Worm (Caenorhabditis elegans) whole organism, L4 larva: ENCODE results near the gene F10C2.4.

Experiments used
- D1046.2 ChIP-seq: fragments of 200-800 bp; sonication (Bioruptor generic); IDR thresholded peaks from 2 replicates; pipeline ENCODE4 v1.3.6; 2022; ENCODE audit warnings: missing genetic modification characterization, missing compliant biosample characterization
- F49E8.2 ChIP-seq: sonication (generic microtip); optimal IDR thresholded peaks from 2 replicates; lab custom pipeline; 2016; ENCODE audit warnings: missing compliant biosample characterization, mild to moderate bottlenecking, missing genetic modification characterization, borderline replicate concordance
- R02D3.7 ChIP-seq: fragments of 150-350 bp; sonication (generic microtip); optimal IDR thresholded peaks from 3 replicates; lab custom pipeline; 2014; ENCODE audit warnings: missing biosample characterization, missing genetic modification characterization
- T26A8.4 ChIP-seq: fragments of 200-800 bp; sonication (Bioruptor generic); IDR thresholded peaks from 2 replicates; pipeline ENCODE4 v1.3.6; 2022; ENCODE audit warnings: missing genetic modification characterization, missing compliant biosample characterization
- Y105C5A.15 ChIP-seq: fragments of 200-800 bp; sonication (Bioruptor generic); IDR thresholded peaks from 2 replicates; pipeline ENCODE4 v1.3.6; 2022; ENCODE audit warnings: missing genetic modification characterization, missing compliant biosample characterization
- Y75B8A.6 ChIP-seq: fragments of 200-800 bp; sonication (Bioruptor generic); IDR thresholded peaks from 2 replicates; pipeline ENCODE4 v1.3.6; 2022; ENCODE audit warnings: missing genetic modification reagents, missing genetic modification characterization, missing compliant biosample characterization
- ceh-44 ChIP-seq: fragments of 200-800 bp; sonication (Bioruptor generic); IDR thresholded peaks from 2 replicates; pipeline ENCODE4 v1.3.6; 2022; ENCODE audit warnings: missing genetic modification reagents, missing genetic modification characterization, missing compliant biosample characterization
- ces-1 ChIP-seq: fragments of 150-350 bp; sonication (generic microtip); optimal IDR thresholded peaks from 4 replicates; lab custom pipeline; 2014; ENCODE audit warnings: missing biosample characterization, missing genetic modification reagents, missing genetic modification characterization
- daf-16 ChIP-seq, 3 experiments: sonication (generic microtip); optimal IDR thresholded peaks; 2 replicates each; lab custom pipeline; 2016 to 2017; ENCODE audit warnings: missing genetic modification characterization in 3 of 3, missing genetic modification reagents in 3 of 3, mild to moderate bottlenecking in 2 of 3, missing compliant biosample characterization in 2 of 3, missing biosample characterization in 1 of 3, moderate library complexity in 1 of 3
- daf-19 ChIP-seq: fragments of 200-800 bp; sonication (Bioruptor generic); conservative IDR thresholded peaks from 2 replicates; pipeline ENCODE4 v1.3.6; 2022; ENCODE audit warnings: missing genetic modification characterization, missing compliant biosample characterization
- dmd-6 ChIP-seq: fragments of 200-800 bp; sonication (Bioruptor generic); IDR thresholded peaks from 2 replicates; pipeline ENCODE4 v1.3.6; 2022; ENCODE audit warnings: missing genetic modification reagents, missing genetic modification characterization, missing compliant biosample characterization
- dpl-1 ChIP-seq: fragments of 150-350 bp; optimal IDR thresholded peaks from 2 replicates; lab custom pipeline; 2014; ENCODE audit warnings: missing biosample characterization, missing genetic modification reagents, missing genetic modification characterization
- dve-1 ChIP-seq: sonication (generic microtip); optimal IDR thresholded peaks from 2 replicates; lab custom pipeline; 2017; ENCODE audit warnings: antibody characterized with exemption, mild to moderate bottlenecking, missing genetic modification characterization, missing compliant biosample characterization; ENCODE audit not compliant: insufficient read depth
- egl-27 ChIP-seq: sonication (generic microtip); optimal IDR thresholded peaks from 3 replicates; lab custom pipeline; 2017; ENCODE audit warnings: missing biosample characterization, missing genetic modification reagents, missing genetic modification characterization
- fkh-10 ChIP-seq: fragments of 150-350 bp; optimal IDR thresholded peaks from 2 replicates; lab custom pipeline; 2014; ENCODE audit warnings: missing biosample characterization, missing genetic modification reagents, missing genetic modification characterization
- hlh-11 ChIP-seq: fragments of 200-800 bp; sonication (Bioruptor generic); optimal IDR thresholded peaks from 2 replicates; lab custom pipeline; 2018; ENCODE audit warnings: mild to moderate bottlenecking, missing genetic modification characterization, missing compliant biosample characterization
- hlh-30 ChIP-seq: sonication (generic microtip); optimal IDR thresholded peaks from 2 replicates; lab custom pipeline; 2017; ENCODE audit warnings: antibody characterized with exemption, mild to moderate bottlenecking, missing genetic modification characterization, missing compliant biosample characterization; ENCODE audit not compliant: insufficient read depth
- lin-1 ChIP-seq: fragments of 200-800 bp; sonication (Bioruptor generic); IDR thresholded peaks from 2 replicates; pipeline ENCODE4 v1.3.6; 2022; ENCODE audit warnings: missing genetic modification reagents, missing genetic modification characterization, missing compliant biosample characterization
- lin-13 ChIP-seq: fragments of 150-350 bp; optimal IDR thresholded peaks from 2 replicates; lab custom pipeline; 2014; ENCODE audit warnings: missing biosample characterization, missing genetic modification reagents, missing genetic modification characterization
- madf-9 ChIP-seq: fragments of 200-800 bp; sonication (Bioruptor generic); conservative IDR thresholded peaks from 2 replicates; pipeline ENCODE4 v1.3.6; 2022; ENCODE audit warnings: missing genetic modification reagents, missing genetic modification characterization, missing compliant biosample characterization
- mdl-1 ChIP-seq, 2 experiments: fragments of 150-350 bp in 1 of 2; sonication (generic microtip) in 1 of 2; optimal IDR thresholded peaks; 2 replicates each; lab custom pipeline; 2014 to 2017; ENCODE audit warnings: missing biosample characterization in 2 of 2, missing genetic modification characterization in 2 of 2
- mdt-29 ChIP-seq: fragments of 200-800 bp; sonication (Bioruptor generic); IDR thresholded peaks from 2 replicates; pipeline ENCODE4 v1.3.6; 2022; ENCODE audit warnings: missing genetic modification reagents, missing genetic modification characterization, missing compliant biosample characterization
- mep-1 ChIP-seq: fragments of 150-350 bp; sonication (generic microtip); optimal IDR thresholded peaks from 3 replicates; lab custom pipeline; 2014; ENCODE audit warnings: missing biosample characterization, missing genetic modification characterization
- mxl-3 ChIP-seq: fragments of 200-800 bp; sonication (Bioruptor generic); optimal IDR thresholded peaks from 2 replicates; lab custom pipeline; 2018; ENCODE audit warnings: mild to moderate bottlenecking, missing genetic modification characterization, missing compliant biosample characterization
- nhr-10 ChIP-seq: fragments of 150-350 bp; optimal IDR thresholded peaks from 2 replicates; lab custom pipeline; 2014; ENCODE audit warnings: missing biosample characterization, missing genetic modification characterization
- nhr-102 ChIP-seq: sonication (generic microtip); optimal IDR thresholded peaks from 2 replicates; lab custom pipeline; 2016; ENCODE audit warnings: mild to moderate bottlenecking, missing genetic modification characterization, moderate library complexity, missing compliant biosample characterization
- nhr-111 ChIP-seq: fragments of 200-800 bp; sonication (Bioruptor generic); optimal IDR thresholded peaks from 2 replicates; lab custom pipeline; 2018; ENCODE audit warnings: mild to moderate bottlenecking, missing genetic modification characterization, missing compliant biosample characterization
- nhr-237 ChIP-seq: sonication (generic microtip); optimal IDR thresholded peaks from 2 replicates; lab custom pipeline; 2017; ENCODE audit warnings: missing biosample characterization, missing genetic modification characterization
- nhr-28 ChIP-seq: fragments of 150-350 bp; optimal IDR thresholded peaks from 2 replicates; lab custom pipeline; 2014; ENCODE audit warnings: missing biosample characterization, missing genetic modification characterization
- nhr-6 ChIP-seq: fragments of 150-350 bp; optimal IDR thresholded peaks from 2 replicates; lab custom pipeline; 2014; ENCODE audit warnings: missing biosample characterization, missing genetic modification characterization
- nhr-76 ChIP-seq: fragments of 150-350 bp; optimal IDR thresholded peaks from 2 replicates; lab custom pipeline; 2014; ENCODE audit warnings: missing biosample characterization, missing genetic modification characterization
- nhr-77 ChIP-seq: fragments of 150-350 bp; optimal IDR thresholded peaks from 2 replicates; lab custom pipeline; 2014; ENCODE audit warnings: missing biosample characterization, missing genetic modification characterization
- pqm-1 ChIP-seq: sonication (generic microtip); optimal IDR thresholded peaks from 2 replicates; lab custom pipeline; 2017; ENCODE audit warnings: missing biosample characterization, missing genetic modification characterization
- saeg-2 ChIP-seq: fragments of 200-800 bp; sonication (Bioruptor generic); IDR thresholded peaks from 2 replicates; pipeline ENCODE4 v1.3.6; 2022; ENCODE audit warnings: missing genetic modification reagents, missing genetic modification characterization, missing compliant biosample characterization
- snpc-1.2 ChIP-seq: fragments of 200-800 bp; sonication (Bioruptor generic); IDR thresholded peaks from 2 replicates; pipeline ENCODE4 v1.3.6; 2022; ENCODE audit warnings: missing genetic modification reagents, missing genetic modification characterization, missing compliant biosample characterization
- unc-39 ChIP-seq: sonication (generic microtip); optimal IDR thresholded peaks from 2 replicates; lab custom pipeline; 2017; ENCODE audit warnings: missing biosample characterization, missing genetic modification characterization
- unc-62 ChIP-seq, 3 experiments: fragments of 150-350 bp in 1 of 3; sonication (generic microtip); optimal IDR thresholded peaks in 2 of 3; peaks in 1 of 3; 1 replicate in 1 of 3; 2 replicates in 2 of 3; lab custom pipeline; 2014 to 2017; ENCODE audit warnings: missing biosample characterization in 3 of 3, missing genetic modification characterization in 3 of 3, missing genetic modification reagents in 3 of 3, missing genotype in 1 of 3
- zfp-3 ChIP-seq: fragments of 200-800 bp; sonication (Bioruptor generic); conservative IDR thresholded peaks from 2 replicates; pipeline ENCODE4 v1.3.6; 2022; ENCODE audit warnings: missing genetic modification reagents, missing genetic modification characterization, missing compliant biosample characterization
- zip-11 ChIP-seq: fragments of 200-800 bp; sonication (Bioruptor generic); IDR thresholded peaks from 2 replicates; pipeline ENCODE4 v1.3.6; 2022; ENCODE audit warnings: missing genetic modification characterization, missing compliant biosample characterization
- ztf-11 ChIP-seq: fragments of 150-350 bp; optimal IDR thresholded peaks from 2 replicates; lab custom pipeline; 2014; ENCODE audit warnings: missing biosample characterization, missing genetic modification characterization

The F10C2.4 gene

DNA sequence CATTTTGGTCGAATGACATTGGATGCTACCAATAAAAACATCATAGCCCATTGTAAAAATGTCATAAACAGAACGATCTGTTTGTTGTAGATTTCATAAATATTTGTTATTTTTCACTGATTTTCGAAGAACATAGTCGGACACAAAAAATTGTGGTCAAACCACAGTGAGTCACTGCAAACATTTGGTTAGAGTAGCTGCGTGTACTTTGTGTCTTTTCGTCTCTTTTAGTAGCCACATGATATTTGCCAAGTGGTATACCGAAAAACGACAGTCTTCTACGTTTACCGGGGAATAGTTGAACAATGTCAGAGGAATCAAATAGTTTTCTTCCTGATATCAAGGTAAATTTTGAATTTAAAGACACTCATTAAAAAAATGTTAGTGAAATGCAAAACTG is 50.4 kb downstream of the F10C2.4 start, which contains the start of gene nhr-206:
Gene nhr-206 (plus strand): TSS at position 248 of the 400 bp plus-strand sequence.
- peak; percentile 52 for TF ChIP-seq hlh-30 (tag; lab: Kevin White, UChicago)
- no peak for TF ChIP-seq nhr-76 (tag; lab: Kevin White, UChicago)
- TF ChIP-seq mxl-3: peak; percentile 11
- no peak for TF ChIP-seq nhr-111 (GFP tag; lab: Kevin White, UChicago)
- TF ChIP-seq mdt-29: no peak
- TF ChIP-seq unc-62 (GFP tag; optimal IDR thresholded peaks at IDR 0.05 in 1 of 2; lab: Kevin White, UChicago): peak in 1 of 2 experiments; percentile 98
- no peak for TF ChIP-seq unc-62 (tag; optimal IDR thresholded peaks at IDR 0.05; lab: Kevin White, UChicago)
- TF ChIP-seq T26A8.4 (GFP tag; lab: Robert Waterston, UW): no peak
- peak in 1 of 2 experiments; percentile 61 for TF ChIP-seq mdl-1 (tag; optimal IDR thresholded peaks at IDR 0.05; lab: Kevin White, UChicago)
- no peak for TF ChIP-seq D1046.2 (GFP tag; lab: Robert Waterston, UW)
- no peak for TF ChIP-seq ces-1 (GFP tag; lab: Kevin White, UChicago)
- peak; percentile 40 for TF ChIP-seq nhr-102 (tag; lab: Kevin White, UChicago)
- TF ChIP-seq ceh-44: no peak
- TF ChIP-seq mep-1: peak; percentile 44
- peak; percentile 63 for TF ChIP-seq hlh-11
- TF ChIP-seq fkh-10 (GFP tag; lab: Kevin White, UChicago): no peak
- no peak for TF ChIP-seq madf-9 (GFP tag; lab: Robert Waterston, UW)
- TF ChIP-seq ztf-11 (tag; lab: Kevin White, UChicago): no peak
- peak; percentile 42 for TF ChIP-seq nhr-77 (tag; lab: Kevin White, UChicago)
- TF ChIP-seq R02D3.7 (tag; lab: Kevin White, UChicago): no peak
- peak; percentile 51 for TF ChIP-seq dve-1
- no peak for TF ChIP-seq nhr-10 (tag; lab: Kevin White, UChicago)
- no peak for TF ChIP-seq egl-27 (tag; lab: Kevin White, UChicago)
- TF ChIP-seq dpl-1 (GFP tag; lab: Kevin White, UChicago): no peak
- TF ChIP-seq saeg-2 (GFP tag; lab: Robert Waterston, UW): no peak
- no peak for TF ChIP-seq daf-19 (GFP tag; lab: Robert Waterston, UW)
- peak; percentile 79 for TF ChIP-seq nhr-6
- no peak for TF ChIP-seq nhr-237 (tag; lab: Kevin White, UChicago)
- TF ChIP-seq daf-16 (GFP tag; optimal IDR thresholded peaks at IDR 0.05; lab: Kevin White, UChicago): no peak
- TF ChIP-seq daf-16 (tag; optimal IDR thresholded peaks at IDR 0.05; lab: Kevin White, UChicago): peak; percentile 84
- no peak for TF ChIP-seq snpc-1.2
- no peak for TF ChIP-seq unc-39 (tag; lab: Kevin White, UChicago)
- TF ChIP-seq dmd-6 (GFP tag; lab: Robert Waterston, UW): peak; percentile 74
- peak; percentile 98 for TF ChIP-seq nhr-28 (tag; lab: Kevin White, UChicago)
- TF ChIP-seq pqm-1: peak; percentile 52
- TF ChIP-seq F49E8.2 (tag; lab: Kevin White, UChicago): no peak

DNA sequence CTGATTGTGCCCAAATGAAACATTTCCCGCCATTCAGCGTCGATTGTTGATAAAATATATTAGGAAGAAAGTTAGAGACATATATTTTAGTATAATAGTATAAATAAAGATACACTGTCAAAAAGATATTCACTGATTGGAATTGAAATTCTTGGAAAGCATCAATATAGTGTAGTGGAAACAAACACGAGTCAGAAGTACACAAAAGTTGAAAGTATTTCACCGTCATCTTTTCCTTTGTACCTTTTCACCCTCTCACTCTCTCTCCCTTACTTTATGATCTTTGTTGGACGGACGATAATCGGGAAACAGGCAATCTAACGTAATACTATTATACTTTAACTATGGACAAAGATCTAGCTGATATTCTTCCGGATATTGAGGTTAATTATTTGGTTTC is 52.7 kb downstream of the F10C2.4 start, which contains the start of gene nhr-208:
Gene nhr-208 (plus strand): TSS at position 288 of the 400 bp plus-strand sequence.
- TF ChIP-seq zip-11: no peak
- no peak for TF ChIP-seq madf-9 (GFP tag; lab: Robert Waterston, UW)
- no peak for TF ChIP-seq daf-16 (GFP tag; optimal IDR thresholded peaks at IDR 0.05; lab: Kevin White, UChicago)
- TF ChIP-seq daf-16 (tag; optimal IDR thresholded peaks at IDR 0.05; lab: Kevin White, UChicago): peak; percentile 56
- peak; percentile 62 for TF ChIP-seq nhr-28 (tag; lab: Kevin White, UChicago)
- TF ChIP-seq hlh-30 (tag; lab: Kevin White, UChicago): peak; percentile 13
- TF ChIP-seq Y75B8A.6: no peak
- peak; percentile 15 for TF ChIP-seq dve-1
- TF ChIP-seq dpl-1 (GFP tag; lab: Kevin White, UChicago): no peak
- no peak for TF ChIP-seq hlh-11
- TF ChIP-seq nhr-102 (tag; lab: Kevin White, UChicago): peak; percentile 5
- TF ChIP-seq dmd-6 (GFP tag; lab: Robert Waterston, UW): 0 out of 2 replicates have a peak, but pooled peaks have one; percentile 18
- TF ChIP-seq zfp-3 (GFP tag; lab: Robert Waterston, UW): no peak
- TF ChIP-seq lin-1 (GFP tag; lab: Robert Waterston, UW): no peak
- TF ChIP-seq Y105C5A.15: no peak
- no peak for TF ChIP-seq lin-13 (GFP tag; lab: Kevin White, UChicago)
- no peak for TF ChIP-seq nhr-111 (GFP tag; lab: Kevin White, UChicago)
